Fruit fly (Drosophila melanogaster) whole organism, wandering third instar larva: ENCODE results near the gene Xe7.
A peak's percentile ranks its signal among the peaks of the same experiment; 100 is the strongest.

Experiments
- Sp1 ChIP-seq: fragments of 200-800 bp; sonication (Bioruptor generic); optimal IDR thresholded peaks from 3 replicates; lab custom pipeline; 2019; ENCODE audit warnings: missing biosample characterization, mild to moderate bottlenecking, missing genetic modification characterization, moderate library complexity
- fru ChIP-seq: fragments of 200-800 bp; sonication (Bioruptor generic); optimal IDR thresholded peaks from 3 replicates; lab custom pipeline; 2016; ENCODE audit warnings: missing biosample characterization, mild to moderate bottlenecking, missing genetic modification characterization

- TF ChIP-seq Sp1 (GFP tag; lab: Kevin White, UChicago): no peak
- TF ChIP-seq fru (GFP tag; lab: Kevin White, UChicago): peak; percentile 29
These were observed 9.9 kb downstream of the Xe7 start for dm6 chr3R:5658984-5659802.
